Fruit fly (Drosophila melanogaster) whole organism, prepupa: Measurements from ENCODE around the gene CG43675.

Experiments used
- CG11902 ChIP-seq: fragments of 200-800 bp; sonication (Bioruptor generic); optimal IDR thresholded peaks from 3 replicates; lab custom pipeline; 2016; ENCODE audit warnings: missing biosample characterization, missing genetic modification characterization
- CG16779 ChIP-seq: fragments of 200-800 bp; sonication (Bioruptor generic); optimal IDR thresholded peaks from 3 replicates; lab custom pipeline; 2017; ENCODE audit warnings: missing biosample characterization, mild to moderate bottlenecking, missing genetic modification characterization
- CG3032 ChIP-seq: fragments of 200-800 bp; optimal IDR thresholded peaks from 2 replicates; lab custom pipeline; 2019; ENCODE audit warnings: missing biosample characterization, mild to moderate bottlenecking, missing genetic modification characterization, moderate library complexity
- CG3919 ChIP-seq: fragments of 200-800 bp; sonication (Bioruptor generic); optimal IDR thresholded peaks from 3 replicates; lab custom pipeline; 2016; ENCODE audit warnings: missing biosample characterization, missing genetic modification characterization
- CG9139 ChIP-seq: fragments of 200-800 bp; sonication (Bioruptor generic); optimal IDR thresholded peaks from 3 replicates; lab custom pipeline; 2017; ENCODE audit warnings: missing biosample characterization, mild to moderate bottlenecking, missing genetic modification characterization
- Gug ChIP-seq: fragments of 200-800 bp; sonication (Bioruptor generic); IDR thresholded peaks from 2 replicates; pipeline ENCODE4 v1.3.6; 2022; ENCODE audit warnings: missing biosample characterization, missing genetic modification characterization
- Lpt ChIP-seq: fragments of 200-800 bp; sonication (Bioruptor generic); optimal IDR thresholded peaks from 3 replicates; lab custom pipeline; 2016; ENCODE audit warnings: missing biosample characterization, missing genetic modification characterization
- cyc ChIP-seq: fragments of 200-800 bp; sonication (Bioruptor generic); optimal IDR thresholded peaks from 3 replicates; lab custom pipeline; 2016; ENCODE audit warnings: missing biosample characterization, missing genetic modification characterization
- dsx ChIP-seq: fragments of 200-800 bp; optimal IDR thresholded peaks from 3 replicates; lab custom pipeline; 2019; ENCODE audit warnings: missing biosample characterization, mild to moderate bottlenecking, missing genetic modification characterization, moderate library complexity; ENCODE audit not compliant: poor library complexity, severe bottlenecking
- esn ChIP-seq: fragments of 200-800 bp; sonication (Bioruptor generic); optimal IDR thresholded peaks from 2 replicates; lab custom pipeline; 2016; ENCODE audit warnings: missing biosample characterization, mild to moderate bottlenecking, missing genetic modification characterization, moderate library complexity

- no peak for TF ChIP-seq cyc (GFP tag; lab: Kevin White, UChicago)
- TF ChIP-seq CG16779 (tag; lab: Kevin White, UChicago), result no peak
- no peak for TF ChIP-seq esn (GFP tag; lab: Kevin White, UChicago)
- TF ChIP-seq CG3032 (tag; lab: Kevin White, UChicago), result no peak
- no peak for TF ChIP-seq CG9139
- TF ChIP-seq Lpt (GFP tag; lab: Kevin White, UChicago), result no peak
- no peak for TF ChIP-seq CG3919 (GFP tag; lab: Kevin White, UChicago)
- TF ChIP-seq CG11902 (GFP tag; lab: Kevin White, UChicago), result no peak
- no peak for TF ChIP-seq Gug (GFP tag; lab: Robert Waterston, UW)
- TF ChIP-seq dsx (GFP tag; lab: Kevin White, UChicago), result no peak
Observed at dm6 chr3R:9330231-9330630, 25.1 kb upstream of the CG43675 start, which contains the start of gene CG12951.
